Worm (Caenorhabditis elegans) whole organism, L3 larva: ENCODE measurements around the gene stdh-3.

Source experiments
- daf-12 ChIP-seq: fragments of 150-350 bp; optimal IDR thresholded peaks from 2 replicates; lab custom pipeline; 2014; ENCODE audit warnings: missing biosample characterization, missing genetic modification reagents, missing genetic modification characterization
- fkh-10 ChIP-seq: sonication (generic microtip); optimal IDR thresholded peaks from 2 replicates; lab custom pipeline; 2017; ENCODE audit warnings: missing biosample characterization, missing genetic modification reagents, missing genetic modification characterization
- mdl-1 ChIP-seq: fragments of 150-350 bp; optimal IDR thresholded peaks from 2 replicates; lab custom pipeline; 2014; ENCODE audit warnings: missing biosample characterization, missing genetic modification characterization
- nhr-12 ChIP-seq: fragments of 150-350 bp; optimal IDR thresholded peaks from 2 replicates; lab custom pipeline; 2014; ENCODE audit warnings: missing biosample characterization, missing genetic modification characterization
- snpc-4 ChIP-seq: fragments of 150-350 bp; optimal IDR thresholded peaks from 2 replicates; lab custom pipeline; 2014; ENCODE audit warnings: missing biosample characterization, missing genetic modification characterization

DNA sequence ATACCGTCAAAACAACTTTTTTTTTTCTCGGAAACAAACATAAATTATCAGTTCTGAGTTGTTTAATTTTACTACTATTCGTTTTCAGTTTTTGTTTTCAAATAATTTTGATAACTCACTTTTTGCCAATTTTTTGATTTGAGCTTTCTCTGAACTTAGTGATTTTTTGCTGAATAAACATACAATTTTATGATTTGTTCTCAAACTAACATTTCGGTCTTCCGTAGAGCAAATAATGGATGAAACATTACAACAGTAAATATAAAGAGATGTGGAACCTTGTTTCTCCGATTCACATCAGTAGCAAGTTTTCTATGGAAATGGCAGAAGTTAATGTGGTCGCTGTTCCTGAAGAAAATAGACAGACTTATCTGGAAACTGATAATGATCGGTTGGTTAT is 45.3 kb downstream of the stdh-3 start, which contains the start of gene R10D12.7:
- TF ChIP-seq fkh-10 (GFP tag; lab: Kevin White, UChicago) (no peak), nhr-12 (no peak), mdl-1 (no peak), daf-12 (no peak), snpc-4 (no peak)
